Worm (Caenorhabditis elegans) whole organism, early embryonic: ENCODE data around the gene clec-149.

Experiments
- B0310.2 ChIP-seq: sonication (generic microtip); optimal IDR thresholded peaks from 2 replicates; lab custom pipeline; 2016; ENCODE audit warnings: mild to moderate bottlenecking, missing genetic modification characterization, missing compliant biosample characterization
- F13C5.2 ChIP-seq: sonication (generic microtip); optimal IDR thresholded peaks from 2 replicates; lab custom pipeline; 2017; ENCODE audit warnings: mild to moderate bottlenecking, missing genetic modification characterization, inconsistent platforms, missing compliant biosample characterization
- aly-1 ChIP-seq: sonication (generic microtip); optimal IDR thresholded peaks from 2 replicates; lab custom pipeline; 2016; ENCODE audit warnings: missing genetic modification characterization, missing compliant biosample characterization
- ceh-13 ChIP-seq: fragments of 200-800 bp; sonication (Bioruptor generic); optimal IDR thresholded peaks from 2 replicates; lab custom pipeline; 2018; ENCODE audit warnings: mild to moderate bottlenecking, missing genetic modification characterization, missing compliant biosample characterization
- ceh-36 ChIP-seq: sonication (generic microtip); optimal IDR thresholded peaks from 2 replicates; lab custom pipeline; 2016; ENCODE audit warnings: missing genetic modification characterization, inconsistent platforms, missing compliant biosample characterization
- ets-7 ChIP-seq: sonication (generic microtip); optimal IDR thresholded peaks from 2 replicates; lab custom pipeline; 2016; ENCODE audit warnings: missing genotype, missing genetic modification characterization, missing compliant biosample characterization
- flt-1 ChIP-seq: fragments of 200-800 bp; sonication (Bioruptor generic); IDR thresholded peaks from 2 replicates; pipeline ENCODE4 v1.3.6; 2022; ENCODE audit warnings: missing genetic modification characterization, missing compliant biosample characterization
- hmbx-1 ChIP-seq: sonication (generic microtip); optimal IDR thresholded peaks from 2 replicates; lab custom pipeline; 2016; ENCODE audit warnings: mild to moderate bottlenecking, missing genetic modification characterization, missing compliant biosample characterization
- hmg-4 ChIP-seq: fragments of 200-800 bp; sonication (Bioruptor generic); optimal IDR thresholded peaks from 2 replicates; lab custom pipeline; 2018; ENCODE audit warnings: mild to moderate bottlenecking, missing genetic modification characterization, missing compliant biosample characterization
- hnd-1 ChIP-seq: sonication (generic microtip); optimal IDR thresholded peaks from 2 replicates; lab custom pipeline; 2016; ENCODE audit warnings: missing genetic modification characterization, missing compliant biosample characterization
- pes-1 ChIP-seq: fragments of 200-800 bp; sonication (Bioruptor generic); IDR thresholded peaks from 2 replicates; pipeline ENCODE4 v1.3.6; 2022; ENCODE audit warnings: missing genetic modification reagents, missing genetic modification characterization, missing compliant biosample characterization
- scrt-1 ChIP-seq: fragments of 200-800 bp; sonication (Bioruptor generic); IDR thresholded peaks from 2 replicates; pipeline ENCODE4 v1.3.6; 2022; ENCODE audit warnings: missing genetic modification characterization, missing compliant biosample characterization
- sea-1 ChIP-seq: fragments of 200-800 bp; sonication (Bioruptor generic); conservative IDR thresholded peaks from 2 replicates; pipeline ENCODE4 v1.3.6; 2022; ENCODE audit warnings: missing genetic modification characterization, missing compliant biosample characterization
- tbx-11 ChIP-seq: fragments of 200-800 bp; sonication (Bioruptor generic); IDR thresholded peaks from 2 replicates; pipeline ENCODE4 v1.3.6; 2022; ENCODE audit warnings: missing genetic modification characterization, missing compliant biosample characterization
- tra-4 ChIP-seq: sonication (generic microtip); optimal IDR thresholded peaks from 2 replicates; lab custom pipeline; 2017; ENCODE audit warnings: missing genetic modification characterization, missing compliant biosample characterization

Gene clec-149

DNA sequence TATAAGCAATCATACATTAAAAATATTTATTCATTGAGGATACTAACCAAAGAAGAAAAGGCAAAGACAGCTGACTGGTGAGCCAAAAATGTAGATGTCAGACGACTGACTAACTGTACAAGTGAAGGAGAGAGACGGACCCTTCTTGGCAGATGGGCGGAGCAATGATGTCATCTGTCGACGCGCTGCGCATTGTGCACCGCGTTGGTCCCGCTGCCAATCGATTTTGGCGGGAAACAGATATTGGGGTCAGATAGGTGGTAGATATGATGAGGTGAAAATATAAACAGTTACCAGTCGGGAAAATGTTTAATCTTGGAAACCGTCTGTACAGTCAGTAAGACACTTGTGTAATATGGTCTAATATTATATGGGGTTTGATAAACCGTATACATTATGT is 46.8 kb downstream of the clec-149 start, which contains the start of gene T24C4.2:
Gene T24C4.2 (minus strand): TSS at position 101 of the 400 bp plus-strand sequence.
- TF ChIP-seq tra-4 (tag; lab: Kevin White, UChicago) (no peak), hmg-4 (GFP tag; lab: Kevin White, UChicago) (peak; percentile 36), sea-1 (GFP tag; lab: Robert Waterston, UW) (no peak)

DNA sequence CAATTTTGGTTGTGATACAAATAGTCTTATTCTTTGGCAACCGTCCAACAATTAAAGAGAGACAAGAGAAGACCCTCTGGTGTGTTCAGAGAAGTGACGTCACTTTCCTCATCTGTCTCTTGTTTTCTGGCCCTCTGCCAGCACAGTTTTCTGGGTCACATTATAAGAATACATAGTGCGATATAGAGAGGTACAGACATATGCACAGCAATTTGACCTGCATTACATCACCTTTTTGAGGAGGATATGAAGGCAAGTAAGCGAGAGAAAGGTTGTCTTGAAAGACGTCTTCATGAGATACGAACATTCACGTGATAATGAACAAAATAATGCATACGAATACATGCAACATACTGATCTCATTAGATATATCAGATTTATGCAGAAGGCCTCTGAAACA is 47.5 kb downstream of the clec-149 start:
- no peak for TF ChIP-seq ceh-36 (tag; lab: Kevin White, UChicago)
- no peak for TF ChIP-seq hmbx-1 (tag; lab: Kevin White, UChicago)
- TF ChIP-seq pes-1 (GFP tag; lab: Robert Waterston, UW) = no peak
- TF ChIP-seq ets-7 (tag; lab: Kevin White, UChicago) = no peak
- TF ChIP-seq scrt-1 (GFP tag; lab: Robert Waterston, UW) = no peak
- no peak for TF ChIP-seq sea-1 (GFP tag; lab: Robert Waterston, UW)
- no peak for TF ChIP-seq aly-1 (tag; lab: Kevin White, UChicago)
- no peak for TF ChIP-seq hmg-4 (GFP tag; lab: Kevin White, UChicago)
- no peak for TF ChIP-seq tbx-11
- TF ChIP-seq flt-1 = no peak
- TF ChIP-seq B0310.2 (tag; lab: Kevin White, UChicago) = no peak
- no peak for TF ChIP-seq F13C5.2 (tag; lab: Kevin White, UChicago)

DNA sequence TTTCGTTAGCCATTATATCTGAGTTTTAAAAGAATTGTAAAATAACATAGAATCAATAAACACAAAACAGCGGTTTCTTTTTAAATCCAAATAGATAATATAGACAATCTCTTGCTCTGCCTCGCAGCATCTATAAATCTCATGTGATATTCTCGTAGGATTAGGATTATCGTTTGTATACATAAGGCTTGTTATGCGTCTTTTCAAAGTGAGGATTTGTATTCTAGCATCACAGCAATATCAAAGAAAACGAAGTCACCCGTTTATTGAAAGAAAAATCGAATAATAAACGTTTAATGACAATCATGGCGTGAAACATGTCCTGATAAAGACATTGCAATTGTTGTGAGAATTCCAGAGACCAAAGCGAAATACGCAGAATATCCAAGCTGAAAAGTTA is 49.4 kb downstream of the clec-149 start, which contains the start of the genes T24C4.3 and clc-20:
Gene T24C4.3 (minus strand): TSS at position 101 of the 400 bp plus-strand sequence.
Gene clc-20 (plus strand): TSS at position 211 of the 400 bp plus-strand sequence.
- TF ChIP-seq hnd-1 (tag; lab: Kevin White, UChicago) (no peak), ets-7 (tag; lab: Kevin White, UChicago) (no peak), tbx-11 (no peak), B0310.2 (tag; lab: Kevin White, UChicago) (no peak), sea-1 (GFP tag; lab: Robert Waterston, UW) (no peak), ceh-13 (GFP tag; lab: Kevin White, UChicago) (no peak), pes-1 (GFP tag; lab: Robert Waterston, UW) (no peak), hmbx-1 (tag; lab: Kevin White, UChicago) (no peak), aly-1 (tag; lab: Kevin White, UChicago) (no peak)

DNA sequence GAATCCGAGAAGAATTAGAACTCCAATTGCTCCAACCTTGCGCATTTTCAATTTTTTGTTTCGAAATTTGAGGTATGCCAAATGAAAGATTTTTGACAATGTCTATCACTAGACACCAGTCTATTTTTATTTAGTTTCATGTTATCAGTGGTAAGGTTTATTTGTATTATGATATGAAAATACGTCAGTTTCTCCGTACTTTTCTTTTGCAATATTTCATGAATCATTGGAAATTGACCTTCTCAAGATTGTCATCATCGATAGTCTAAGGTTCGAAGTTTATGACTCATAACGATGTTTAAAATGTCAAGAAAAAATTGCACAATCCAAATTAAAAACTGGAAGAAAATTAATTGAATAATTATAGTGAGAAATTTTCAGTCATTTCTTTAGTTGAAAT is 50.4 kb downstream of the clec-149 start, which contains the start of gene clc-19:
Gene clc-19 (minus strand): TSS at position 135 of the 400 bp plus-strand sequence.
- TF ChIP-seq ets-7 (tag; lab: Kevin White, UChicago) = no peak
- no peak for TF ChIP-seq B0310.2 (tag; lab: Kevin White, UChicago)
- TF ChIP-seq ceh-36 (tag; lab: Kevin White, UChicago) = no peak
